Worm (Caenorhabditis elegans) whole organism, L3 larva: ENCODE results near the gene F29C4.4.
A peak's percentile ranks its signal among the peaks of the same experiment; 100 is the strongest.

Experiments
- R02D3.7 ChIP-seq: fragments of 150-350 bp; optimal IDR thresholded peaks from 2 replicates; lab custom pipeline; 2014; ENCODE audit warnings: missing biosample characterization, missing genetic modification characterization
- ZK546.5 ChIP-seq: sonication (generic microtip); optimal IDR thresholded peaks from 2 replicates; lab custom pipeline; 2017; ENCODE audit warnings: missing biosample characterization, missing genetic modification characterization
- aly-2 ChIP-seq: fragments of 150-350 bp; optimal IDR thresholded peaks from 2 replicates; lab custom pipeline; 2014; ENCODE audit warnings: missing biosample characterization, missing genetic modification characterization
- ama-1 ChIP-seq: fragments of 150-350 bp; optimal IDR thresholded peaks from 2 replicates; lab custom pipeline; 2018
- ceh-82 ChIP-seq: fragments of 150-350 bp; optimal IDR thresholded peaks from 2 replicates; lab custom pipeline; 2014; ENCODE audit warnings: missing biosample characterization, missing genetic modification characterization
- daf-12 ChIP-seq: fragments of 150-350 bp; optimal IDR thresholded peaks from 2 replicates; lab custom pipeline; 2014; ENCODE audit warnings: missing biosample characterization, missing genetic modification reagents, missing genetic modification characterization
- egl-27 ChIP-seq: sonication (generic microtip); optimal IDR thresholded peaks from 4 replicates; lab custom pipeline; 2017; ENCODE audit warnings: missing biosample characterization, missing genetic modification reagents, missing genetic modification characterization
- egl-5 ChIP-seq: fragments of 150-350 bp; optimal IDR thresholded peaks from 2 replicates; lab custom pipeline; 2017; ENCODE audit warnings: missing biosample characterization, missing genetic modification reagents, missing genetic modification characterization, inconsistent platforms
- elt-1 ChIP-seq: fragments of 150-350 bp; optimal IDR thresholded peaks from 2 replicates; lab custom pipeline; 2014; ENCODE audit warnings: missing biosample characterization, missing genetic modification characterization
- elt-2 ChIP-seq: sonication (generic microtip); optimal IDR thresholded peaks from 2 replicates; lab custom pipeline; 2016; ENCODE audit warnings: missing genetic modification reagents, mild to moderate bottlenecking, missing genetic modification characterization, missing compliant biosample characterization
- elt-3 ChIP-seq, 3 experiments: fragments of 150-350 bp in 1 of 3; sonication (generic microtip) in 2 of 3; optimal IDR thresholded peaks; 2 replicates in 2 of 3; 4 replicates in 1 of 3; lab custom pipeline; 2014 to 2017; ENCODE audit warnings: missing biosample characterization in 3 of 3, missing genetic modification characterization in 3 of 3
- eor-1 ChIP-seq, 2 experiments: fragments of 150-350 bp; optimal IDR thresholded peaks; 2 replicates each; lab custom pipeline; 2014 to 2018; ENCODE audit warnings: missing biosample characterization in 2 of 2, missing genetic modification characterization in 2 of 2
- fkh-10 ChIP-seq: sonication (generic microtip); optimal IDR thresholded peaks from 2 replicates; lab custom pipeline; 2017; ENCODE audit warnings: missing biosample characterization, missing genetic modification reagents, missing genetic modification characterization
- fos-1 ChIP-seq: fragments of 150-350 bp; optimal IDR thresholded peaks from 2 replicates; lab custom pipeline; 2014; ENCODE audit warnings: missing biosample characterization, missing genetic modification characterization
- hmg-11 ChIP-seq: sonication (generic microtip); optimal IDR thresholded peaks from 2 replicates; lab custom pipeline; 2016; ENCODE audit warnings: missing genetic modification characterization, missing compliant biosample characterization
- jun-1 ChIP-seq: fragments of 150-350 bp; optimal IDR thresholded peaks from 2 replicates; lab custom pipeline; 2014; ENCODE audit warnings: missing biosample characterization, missing genetic modification reagents, missing genetic modification characterization
- lin-15B ChIP-seq: fragments of 150-350 bp; optimal IDR thresholded peaks from 2 replicates; lab custom pipeline; 2014; ENCODE audit warnings: missing biosample characterization, missing genetic modification characterization
- lin-39 ChIP-seq: fragments of 150-350 bp; optimal IDR thresholded peaks from 2 replicates; lab custom pipeline; 2018; ENCODE audit warnings: missing biosample characterization, missing genetic modification reagents, missing genetic modification characterization
- lsy-12 ChIP-seq: sonication (generic microtip); optimal IDR thresholded peaks from 2 replicates; lab custom pipeline; 2016; ENCODE audit warnings: mild to moderate bottlenecking, missing genetic modification characterization, missing compliant biosample characterization
- mdl-1 ChIP-seq: fragments of 150-350 bp; optimal IDR thresholded peaks from 2 replicates; lab custom pipeline; 2014; ENCODE audit warnings: missing biosample characterization, missing genetic modification characterization
- mml-1 ChIP-seq: fragments of 150-350 bp; sonication (generic microtip); optimal IDR thresholded peaks from 3 replicates; lab custom pipeline; 2014; ENCODE audit warnings: missing biosample characterization, missing genetic modification characterization
- nfya-1 ChIP-seq: sonication (generic microtip); optimal IDR thresholded peaks from 2 replicates; lab custom pipeline; 2017; ENCODE audit warnings: missing genetic modification characterization, mild to moderate bottlenecking, missing compliant biosample characterization, antibody characterized with exemption, moderate library complexity; ENCODE audit not compliant: insufficient read depth
- nhr-11 ChIP-seq: fragments of 150-350 bp; optimal IDR thresholded peaks from 2 replicates; lab custom pipeline; 2014; ENCODE audit warnings: missing biosample characterization, missing genetic modification characterization
- nhr-12 ChIP-seq: fragments of 150-350 bp; optimal IDR thresholded peaks from 2 replicates; lab custom pipeline; 2014; ENCODE audit warnings: missing biosample characterization, missing genetic modification characterization
- nhr-23 ChIP-seq: fragments of 150-350 bp; optimal IDR thresholded peaks from 2 replicates; lab custom pipeline; 2014; ENCODE audit warnings: missing biosample characterization, missing genetic modification reagents, missing genetic modification characterization
- nhr-237 ChIP-seq: fragments of 150-350 bp; optimal IDR thresholded peaks from 2 replicates; lab custom pipeline; 2014; ENCODE audit warnings: missing biosample characterization, missing genetic modification characterization
- nhr-25 ChIP-seq: sonication (generic microtip); optimal IDR thresholded peaks from 2 replicates; lab custom pipeline; 2017; ENCODE audit warnings: missing biosample characterization, missing genetic modification characterization
- nhr-43 ChIP-seq: sonication (generic microtip); optimal IDR thresholded peaks from 2 replicates; lab custom pipeline; 2016; ENCODE audit warnings: mild to moderate bottlenecking, missing genetic modification characterization, missing compliant biosample characterization; ENCODE audit not compliant: poor library complexity, severe bottlenecking
- nhr-77 ChIP-seq: fragments of 150-350 bp; optimal IDR thresholded peaks from 2 replicates; lab custom pipeline; 2014; ENCODE audit warnings: missing biosample characterization, missing genetic modification characterization
- pha-4 ChIP-seq: fragments of 150-350 bp; optimal IDR thresholded peaks from 2 replicates; lab custom pipeline; 2014; ENCODE audit warnings: missing biosample characterization, missing genetic modification reagents, missing genetic modification characterization
- pqm-1 ChIP-seq: fragments of 150-350 bp; optimal IDR thresholded peaks from 2 replicates; lab custom pipeline; 2017; ENCODE audit warnings: missing biosample characterization, missing genetic modification characterization, inconsistent platforms
- sea-2 ChIP-seq: fragments of 150-350 bp; sonication (generic microtip); optimal IDR thresholded peaks from 4 replicates; lab custom pipeline; 2014; ENCODE audit warnings: missing biosample characterization, missing genetic modification reagents, missing genetic modification characterization
- skn-1 ChIP-seq: fragments of 150-350 bp; optimal IDR thresholded peaks from 2 replicates; lab custom pipeline; 2014; ENCODE audit warnings: missing biosample characterization, missing genetic modification characterization
- snpc-4 ChIP-seq: fragments of 150-350 bp; optimal IDR thresholded peaks from 2 replicates; lab custom pipeline; 2014; ENCODE audit warnings: missing biosample characterization, missing genetic modification characterization
- tbx-2 ChIP-seq: sonication (generic microtip); optimal IDR thresholded peaks from 2 replicates; lab custom pipeline; 2016; ENCODE audit warnings: mild to moderate bottlenecking, missing genetic modification characterization, missing compliant biosample characterization
- unc-62 ChIP-seq: fragments of 150-350 bp; sonication (generic microtip); optimal IDR thresholded peaks from 4 replicates; lab custom pipeline; 2014; ENCODE audit warnings: missing biosample characterization, missing genetic modification reagents, missing genetic modification characterization
- zag-1 ChIP-seq: fragments of 150-350 bp; optimal IDR thresholded peaks from 2 replicates; lab custom pipeline; 2014; ENCODE audit warnings: missing biosample characterization, missing genetic modification characterization
- ztf-11 ChIP-seq: fragments of 150-350 bp; optimal IDR thresholded peaks from 2 replicates; lab custom pipeline; 2014; ENCODE audit warnings: missing biosample characterization, missing genetic modification characterization

Gene F29C4.4

DNA sequence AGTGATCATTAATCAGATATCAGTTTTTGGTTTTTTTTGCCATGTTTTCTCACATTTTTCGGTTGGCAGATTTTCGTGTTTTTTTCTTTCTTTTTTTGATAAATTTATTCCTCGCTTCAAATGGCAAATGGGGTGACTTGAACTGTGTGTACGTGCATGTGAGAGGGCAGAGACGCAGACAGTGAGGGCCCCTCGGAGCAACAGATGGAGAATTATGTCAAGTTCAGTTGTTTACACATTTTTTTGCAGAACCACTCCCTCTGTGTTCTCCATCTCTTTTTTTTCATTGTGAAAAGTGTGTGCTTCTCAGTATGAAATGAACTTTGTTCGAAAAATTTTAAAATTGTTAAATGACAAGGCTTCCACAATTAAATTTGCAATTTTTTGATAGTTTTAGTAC lies 18.7 kb downstream of the F29C4.4 start:
- TF ChIP-seq hmg-11 (peak; percentile 12), ZK546.5 (tag; lab: Kevin White, UChicago) (no peak), tbx-2 (tag; lab: Kevin White, UChicago) (no peak), elt-3 (tag; optimal IDR thresholded peaks at IDR 0.05; lab: Kevin White, UChicago) (no peak), pha-4 (tag; lab: Kevin White, UChicago) (peak; percentile 72), pqm-1 (no peak), nfya-1 (tag; lab: Kevin White, UChicago) (peak; percentile 33)

DNA sequence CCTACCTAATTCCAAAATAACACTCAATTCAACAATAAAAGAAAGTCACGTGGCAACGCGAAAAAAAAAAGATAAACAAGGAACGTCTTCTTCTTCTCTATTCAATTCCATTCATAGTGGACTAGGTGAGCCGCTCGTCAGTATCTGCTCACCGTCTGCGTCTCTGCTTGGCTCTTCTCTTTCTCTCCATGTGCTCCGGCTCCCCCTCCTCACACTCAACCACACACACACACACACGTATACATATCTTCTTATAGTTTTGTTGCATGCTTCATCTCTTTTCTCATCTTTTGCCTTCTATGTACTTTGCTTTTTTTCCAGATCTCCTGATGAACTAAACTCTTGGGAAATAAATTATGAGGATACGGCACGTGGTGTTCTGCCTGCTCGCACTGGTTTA lies 20.6 kb downstream of the F29C4.4 start, which contains the start of gene daf-1:
Gene daf-1, plus strand, starts transcription at position 322 of the 400 bp plus-strand sequence.
- TF ChIP-seq egl-27 (tag; lab: Kevin White, UChicago) (no peak), mml-1 (tag; lab: Kevin White, UChicago) (no peak), nhr-25 (no peak), skn-1 (tag; lab: Kevin White, UChicago) (no peak), nfya-1 (tag; lab: Kevin White, UChicago) (peak; percentile 57), jun-1 (tag; lab: Kevin White, UChicago) (no peak), fkh-10 (GFP tag; lab: Kevin White, UChicago) (peak; percentile 85), lsy-12 (tag; lab: Kevin White, UChicago) (no peak), fos-1 (tag; lab: Kevin White, UChicago) (no peak), nhr-23 (no peak), elt-1 (tag; lab: Kevin White, UChicago) (no peak), elt-3 (tag; optimal IDR thresholded peaks at IDR 0.05; lab: Kevin White, UChicago) (no peak), hmg-11 (peak; percentile 62), ama-1 (lab: Kevin White, UChicago) (no peak), zag-1 (no peak), pqm-1 (peak; percentile 14), lin-39 (tag; lab: Kevin White, UChicago) (peak; percentile 35), snpc-4 (peak; percentile 7), daf-12 (tag; lab: Kevin White, UChicago) (no peak), nhr-43 (tag; lab: Kevin White, UChicago) (no peak), nhr-77 (tag; lab: Kevin White, UChicago) (no peak), mdl-1 (tag; lab: Kevin White, UChicago) (peak; percentile 26)

DNA sequence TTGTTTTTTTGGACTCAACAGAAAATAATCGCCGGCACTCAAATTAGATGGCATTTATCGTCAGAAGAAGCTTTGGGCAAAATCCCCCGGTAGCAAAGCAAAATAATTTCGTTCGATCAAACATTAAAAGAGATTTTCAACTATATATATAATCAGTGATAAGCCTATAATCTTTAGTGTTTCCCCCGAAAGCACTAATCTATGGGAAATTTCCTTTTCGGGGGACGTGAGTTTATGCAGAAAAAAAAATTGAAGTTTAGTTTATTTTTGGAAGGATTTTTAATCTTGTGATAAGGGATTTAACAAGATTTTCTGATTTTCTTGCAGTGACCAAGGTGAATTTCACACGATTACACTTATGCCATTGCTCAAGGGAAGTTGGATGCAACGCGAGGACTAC lies 22.5 kb downstream of the F29C4.4 start:
- TF ChIP-seq egl-5 (tag; lab: Kevin White, UChicago) (no peak), ztf-11 (tag; lab: Kevin White, UChicago) (no peak), lin-39 (tag; lab: Kevin White, UChicago) (no peak), elt-3 (tag; optimal IDR thresholded peaks at IDR 0.05; lab: Kevin White, UChicago) (no peak), elt-2 (tag; lab: Kevin White, UChicago) (no peak), nhr-12 (tag; lab: Kevin White, UChicago) (no peak), nfya-1 (tag; lab: Kevin White, UChicago) (no peak), ZK546.5 (tag; lab: Kevin White, UChicago) (no peak), pha-4 (tag; lab: Kevin White, UChicago) (no peak), ceh-82 (tag; lab: Kevin White, UChicago) (no peak), nhr-237 (no peak), nhr-11 (tag; lab: Kevin White, UChicago) (no peak), fos-1 (tag; lab: Kevin White, UChicago) (no peak)

DNA sequence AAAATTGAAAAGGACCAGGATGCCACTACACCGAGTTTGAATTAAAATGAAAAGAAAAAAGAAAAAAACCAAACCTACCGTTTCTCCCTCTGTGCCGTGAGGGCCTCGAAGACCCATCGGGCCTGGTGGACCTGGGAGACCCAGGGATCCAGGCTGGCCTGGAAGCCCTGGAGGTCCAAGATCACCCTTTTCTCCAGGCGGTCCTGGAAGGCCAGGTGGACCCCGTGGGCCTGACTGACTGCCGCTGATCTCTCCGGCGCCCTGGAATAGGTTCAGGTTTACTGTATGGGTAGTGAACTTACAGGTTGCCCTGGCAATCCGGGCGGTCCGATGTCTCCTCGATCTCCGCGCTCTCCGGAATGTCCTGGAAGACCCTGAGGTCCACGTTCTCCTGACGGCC lies 28.2 kb downstream of the F29C4.4 start:
- no peak for TF ChIP-seq lin-15B
- no peak for TF ChIP-seq skn-1 (tag; lab: Kevin White, UChicago)
- TF ChIP-seq ztf-11 (tag; lab: Kevin White, UChicago), result no peak
- TF ChIP-seq pha-4 (tag; lab: Kevin White, UChicago), result no peak
- no peak for TF ChIP-seq elt-1 (tag; lab: Kevin White, UChicago)
- TF ChIP-seq nhr-25, result no peak
- no peak for TF ChIP-seq sea-2
- TF ChIP-seq mml-1 (tag; lab: Kevin White, UChicago), result no peak
- TF ChIP-seq mdl-1 (tag; lab: Kevin White, UChicago), result no peak
- no peak for TF ChIP-seq aly-2 (tag; lab: Kevin White, UChicago)
- no peak for TF ChIP-seq zag-1
- TF ChIP-seq unc-62 (GFP tag; lab: Kevin White, UChicago), result no peak
- no peak for TF ChIP-seq R02D3.7 (tag; lab: Kevin White, UChicago)
- no peak for TF ChIP-seq eor-1 (tag; optimal IDR thresholded peaks at IDR 0.05; lab: Kevin White, UChicago)
- TF ChIP-seq nfya-1 (tag; lab: Kevin White, UChicago), result no peak
- TF ChIP-seq nhr-77 (tag; lab: Kevin White, UChicago), result no peak
- no peak for TF ChIP-seq elt-3 (tag; optimal IDR thresholded peaks at IDR 0.05; lab: Kevin White, UChicago)
